Fruit fly (Drosophila melanogaster) whole organism, wandering third instar larva: ENCODE results near the gene CG12017.

Source experiments
- Hr83 ChIP-seq: fragments of 200-300 bp; sonication (Bioruptor generic); optimal IDR thresholded peaks from 2 replicates; lab custom pipeline; 2016; ENCODE audit warnings: missing biosample characterization, mild to moderate bottlenecking, missing genetic modification characterization, moderate library complexity; ENCODE audit not compliant: poor library complexity, severe bottlenecking
- OdsH ChIP-seq: fragments of 200-800 bp; sonication (Bioruptor generic); optimal IDR thresholded peaks from 2 replicates; lab custom pipeline; 2016; ENCODE audit warnings: missing biosample characterization, mild to moderate bottlenecking, missing genetic modification characterization
- br ChIP-seq: fragments of 200-800 bp; sonication (Bioruptor generic); optimal IDR thresholded peaks from 2 replicates; lab custom pipeline; 2016; ENCODE audit warnings: missing biosample characterization, missing genetic modification characterization
- dl ChIP-seq, 2 experiments: fragments of 175-275, 200-275 bp in 1 of 2; fragments of 200-275 bp in 1 of 2; sonication (Bioruptor generic); optimal IDR thresholded peaks; lab custom pipeline; 2018; ENCODE audit warnings: mild to moderate bottlenecking in 2 of 2, missing biosample characterization in 2 of 2, missing genetic modification characterization in 2 of 2, moderate library complexity in 2 of 2; ENCODE audit not compliant: partially characterized antibody in 2 of 2, insufficient read depth in 1 of 2
- h ChIP-seq: fragments of 200-800 bp; sonication (Bioruptor generic); optimal IDR thresholded peaks from 3 replicates; lab custom pipeline; 2016; ENCODE audit warnings: missing biosample characterization, mild to moderate bottlenecking, missing genetic modification characterization

- TF ChIP-seq dl (GFP tag; optimal IDR thresholded peaks at IDR 0.05; lab: Kevin White, UChicago; ENCODE audit: insufficient read depth in 1 of 2, partially characterized antibody in 2 of 2) (no peak), OdsH (peak; percentile 86), Hr83 (no peak), br (GFP tag; lab: Kevin White, UChicago) (peak; percentile 86), h (GFP tag; lab: Kevin White, UChicago) (peak; percentile 71)
These were observed 34.9 kb upstream of the CG12017 start for dm6 chr3L:3245189-3245588.
